Worm (Caenorhabditis elegans) whole organism, L2 larva: Measurements from ENCODE around the gene F52H2.1.

ENCODE experiments used
- C34F6.9 ChIP-seq: fragments of 150-350 bp; optimal IDR thresholded peaks from 2 replicates; lab custom pipeline; 2014; ENCODE audit warnings: missing biosample characterization, missing genetic modification characterization
- F13H6.1 ChIP-seq: sonication (generic microtip); optimal IDR thresholded peaks from 2 replicates; lab custom pipeline; 2016; ENCODE audit warnings: missing genetic modification characterization, missing compliant biosample characterization
- R02D3.7 ChIP-seq: fragments of 150-350 bp; optimal IDR thresholded peaks from 2 replicates; lab custom pipeline; 2014; ENCODE audit warnings: missing biosample characterization, missing genetic modification characterization
- Y55F3AM.14 ChIP-seq: fragments of 200-800 bp; sonication (Bioruptor generic); optimal IDR thresholded peaks from 2 replicates; lab custom pipeline; 2018; ENCODE audit warnings: mild to moderate bottlenecking, missing genetic modification characterization, missing compliant biosample characterization
- ZK546.5 ChIP-seq: sonication (generic microtip); optimal IDR thresholded peaks from 2 replicates; lab custom pipeline; 2017; ENCODE audit warnings: missing biosample characterization, missing genetic modification characterization
- alr-1 ChIP-seq: fragments of 150-350 bp; optimal IDR thresholded peaks from 2 replicates; lab custom pipeline; 2014; ENCODE audit warnings: missing biosample characterization, missing genetic modification characterization
- aly-2 ChIP-seq: fragments of 150-350 bp; optimal IDR thresholded peaks from 2 replicates; lab custom pipeline; 2014; ENCODE audit warnings: missing biosample characterization, missing genetic modification characterization
- blmp-1 ChIP-seq: sonication (generic microtip); optimal IDR thresholded peaks from 2 replicates; lab custom pipeline; 2017; ENCODE audit warnings: missing genetic modification characterization, mild to moderate bottlenecking, missing compliant biosample characterization, antibody characterized with exemption, moderate library complexity; ENCODE audit not compliant: insufficient read depth
- ceh-16 ChIP-seq: fragments of 150-350 bp; optimal IDR thresholded peaks from 2 replicates; lab custom pipeline; 2014; ENCODE audit warnings: missing biosample characterization, missing genetic modification characterization
- ceh-82 ChIP-seq: fragments of 150-350 bp; optimal IDR thresholded peaks from 2 replicates; lab custom pipeline; 2014; ENCODE audit warnings: missing biosample characterization, missing genetic modification characterization
- crh-2 ChIP-seq: sonication (generic microtip); optimal IDR thresholded peaks from 2 replicates; lab custom pipeline; 2017; ENCODE audit warnings: missing biosample characterization, missing genetic modification characterization
- dmd-4 ChIP-seq: sonication (generic microtip); optimal IDR thresholded peaks from 2 replicates; lab custom pipeline; 2017; ENCODE audit warnings: missing biosample characterization, missing genetic modification characterization
- egl-27 ChIP-seq: sonication (generic microtip); optimal IDR thresholded peaks from 3 replicates; lab custom pipeline; 2017; ENCODE audit warnings: missing biosample characterization, missing genetic modification reagents, missing genetic modification characterization
- elt-1 ChIP-seq: fragments of 150-350 bp; optimal IDR thresholded peaks from 2 replicates; lab custom pipeline; 2014; ENCODE audit warnings: missing biosample characterization, missing genetic modification characterization
- fos-1 ChIP-seq: fragments of 150-350 bp; optimal IDR thresholded peaks from 2 replicates; lab custom pipeline; 2014; ENCODE audit warnings: missing biosample characterization, missing genetic modification characterization
- gmeb-1 ChIP-seq: fragments of 150-350 bp; optimal IDR thresholded peaks from 2 replicates; lab custom pipeline; 2014; ENCODE audit warnings: missing biosample characterization, missing genetic modification characterization
- lin-13 ChIP-seq: fragments of 150-350 bp; optimal IDR thresholded peaks from 2 replicates; lab custom pipeline; 2014; ENCODE audit warnings: missing biosample characterization, missing genetic modification reagents, missing genetic modification characterization
- lsy-2 ChIP-seq, 2 experiments: fragments of 150-350 bp in 1 of 2; sonication (generic microtip) in 1 of 2; optimal IDR thresholded peaks; 2 replicates each; lab custom pipeline; 2014 to 2017; ENCODE audit warnings: missing biosample characterization in 2 of 2, missing genetic modification characterization in 2 of 2
- mab-5 ChIP-seq: fragments of 150-350 bp; optimal IDR thresholded peaks from 2 replicates; lab custom pipeline; 2014; ENCODE audit warnings: missing biosample characterization, missing genetic modification characterization
- mbf-1 ChIP-seq: sonication (generic microtip); optimal IDR thresholded peaks from 2 replicates; lab custom pipeline; 2017; ENCODE audit warnings: missing biosample characterization, missing genetic modification characterization
- mdl-1 ChIP-seq, 2 experiments: fragments of 150-350 bp in 1 of 2; sonication (generic microtip) in 1 of 2; optimal IDR thresholded peaks; 2 replicates each; lab custom pipeline; 2017; ENCODE audit warnings: missing biosample characterization in 2 of 2, missing genetic modification characterization in 2 of 2
- nhr-10 ChIP-seq: sonication (generic microtip); optimal IDR thresholded peaks from 2 replicates; lab custom pipeline; 2017; ENCODE audit warnings: missing biosample characterization, missing genetic modification characterization
- nhr-11 ChIP-seq: fragments of 150-350 bp; optimal IDR thresholded peaks from 2 replicates; lab custom pipeline; 2014; ENCODE audit warnings: missing biosample characterization, missing genetic modification characterization
- nhr-12 ChIP-seq: fragments of 150-350 bp; optimal IDR thresholded peaks from 2 replicates; lab custom pipeline; 2014; ENCODE audit warnings: missing biosample characterization, missing genetic modification characterization
- nhr-129 ChIP-seq: fragments of 150-350 bp; optimal IDR thresholded peaks from 2 replicates; lab custom pipeline; 2014; ENCODE audit warnings: missing biosample characterization, missing genetic modification characterization
- nhr-21 ChIP-seq: fragments of 150-350 bp; optimal IDR thresholded peaks from 2 replicates; lab custom pipeline; 2014; ENCODE audit warnings: missing biosample characterization, missing genetic modification characterization
- nhr-23 ChIP-seq: fragments of 150-350 bp; optimal IDR thresholded peaks from 2 replicates; lab custom pipeline; 2014; ENCODE audit warnings: missing biosample characterization, missing genetic modification reagents, missing genetic modification characterization
- nhr-237 ChIP-seq: fragments of 150-350 bp; optimal IDR thresholded peaks from 2 replicates; lab custom pipeline; 2014; ENCODE audit warnings: missing biosample characterization, missing genetic modification characterization
- nhr-25 ChIP-seq: fragments of 150-350 bp; sonication (generic microtip); optimal IDR thresholded peaks from 3 replicates; lab custom pipeline; 2014; ENCODE audit warnings: missing biosample characterization, missing genetic modification characterization
- nhr-6 ChIP-seq: fragments of 150-350 bp; optimal IDR thresholded peaks from 2 replicates; lab custom pipeline; 2014; ENCODE audit warnings: missing biosample characterization, missing genetic modification characterization
- nhr-77 ChIP-seq: fragments of 150-350 bp; optimal IDR thresholded peaks from 2 replicates; lab custom pipeline; 2014; ENCODE audit warnings: missing biosample characterization, missing genetic modification characterization
- peb-1 ChIP-seq: fragments of 150-350 bp; optimal IDR thresholded peaks from 2 replicates; lab custom pipeline; 2014; ENCODE audit warnings: missing biosample characterization, missing genetic modification characterization
- sem-4 ChIP-seq: fragments of 150-350 bp; optimal IDR thresholded peaks from 2 replicates; lab custom pipeline; 2014; ENCODE audit warnings: missing biosample characterization, missing genetic modification reagents, missing genetic modification characterization
- skn-1 ChIP-seq: sonication (generic microtip); optimal IDR thresholded peaks from 2 replicates; lab custom pipeline; 2017; ENCODE audit warnings: missing biosample characterization, missing genetic modification characterization
- sma-3 ChIP-seq: sonication (generic microtip); optimal IDR thresholded peaks from 2 replicates; lab custom pipeline; 2016; ENCODE audit warnings: missing genetic modification reagents, missing genetic modification characterization, missing compliant biosample characterization
- sma-9 ChIP-seq, 2 experiments: fragments of 150-350 bp in 1 of 2; sonication (generic microtip) in 1 of 2; optimal IDR thresholded peaks; 2 replicates each; lab custom pipeline; 2014 to 2016; ENCODE audit warnings: missing genetic modification characterization in 2 of 2, mild to moderate bottlenecking in 1 of 2, missing biosample characterization in 1 of 2, missing compliant biosample characterization in 1 of 2, missing genetic modification reagents in 1 of 2, moderate library complexity in 1 of 2
- snpc-4 ChIP-seq: fragments of 150-350 bp; optimal IDR thresholded peaks from 2 replicates; lab custom pipeline; 2014; ENCODE audit warnings: missing biosample characterization, missing genetic modification characterization
- unc-39 ChIP-seq: fragments of 150-350 bp; optimal IDR thresholded peaks from 2 replicates; lab custom pipeline; 2014; ENCODE audit warnings: missing biosample characterization, missing genetic modification characterization
- unc-55 ChIP-seq: fragments of 150-350 bp; sonication (generic microtip); optimal IDR thresholded peaks from 3 replicates; lab custom pipeline; 2014; ENCODE audit warnings: missing biosample characterization, missing genetic modification reagents, missing genetic modification characterization
- unc-62 ChIP-seq: fragments of 150-350 bp; optimal IDR thresholded peaks from 2 replicates; lab custom pipeline; 2014; ENCODE audit warnings: missing biosample characterization, missing genetic modification reagents, missing genetic modification characterization
- ztf-11 ChIP-seq: sonication (generic microtip); optimal IDR thresholded peaks from 2 replicates; lab custom pipeline; 2017; ENCODE audit warnings: missing biosample characterization, missing genetic modification characterization

F52H2.1 gene

DNA sequence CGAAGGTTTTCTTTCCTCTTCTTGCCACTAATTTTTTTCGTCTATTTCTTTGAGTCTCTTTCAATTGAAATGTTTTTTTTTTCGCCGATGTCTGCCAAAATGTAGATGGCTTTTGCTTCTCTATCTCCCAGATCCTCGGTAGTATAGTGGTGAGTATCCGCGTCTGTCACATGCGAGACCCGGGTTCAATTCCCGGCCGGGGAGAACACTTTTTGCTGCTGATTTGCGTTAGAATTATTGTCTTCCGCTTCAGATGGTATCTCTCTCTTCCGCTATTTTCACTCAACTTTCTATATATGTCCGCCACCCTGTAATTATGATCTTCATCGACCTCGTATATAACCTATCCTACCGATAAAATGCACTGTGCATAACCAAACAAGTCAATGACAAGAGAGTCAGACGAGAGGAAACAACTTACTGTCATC, 19.5 kb upstream of the F52H2.1 start (continued):
- peak; percentile 13 for TF ChIP-seq nhr-6
- TF ChIP-seq unc-62 (GFP tag; lab: Kevin White, UChicago), result no peak
- no peak for TF ChIP-seq nhr-23
- TF ChIP-seq mbf-1 (tag; lab: Kevin White, UChicago), result no peak
- TF ChIP-seq peb-1 (tag; lab: Kevin White, UChicago), result no peak
- peak; percentile 73 for TF ChIP-seq nhr-21
- TF ChIP-seq nhr-77, result no peak
- peak; percentile 56 for TF ChIP-seq Y55F3AM.14 (GFP tag; lab: Kevin White, UChicago)
- no peak for TF ChIP-seq snpc-4 (tag; lab: Kevin White, UChicago)
- peak; percentile 70 for TF ChIP-seq crh-2 (tag; lab: Kevin White, UChicago)
- TF ChIP-seq lin-13 (GFP tag; lab: Kevin White, UChicago), result peak; percentile 58
- TF ChIP-seq alr-1 (tag; lab: Kevin White, UChicago), result no peak
- TF ChIP-seq, all 48 proteins: peak for 22

DNA sequence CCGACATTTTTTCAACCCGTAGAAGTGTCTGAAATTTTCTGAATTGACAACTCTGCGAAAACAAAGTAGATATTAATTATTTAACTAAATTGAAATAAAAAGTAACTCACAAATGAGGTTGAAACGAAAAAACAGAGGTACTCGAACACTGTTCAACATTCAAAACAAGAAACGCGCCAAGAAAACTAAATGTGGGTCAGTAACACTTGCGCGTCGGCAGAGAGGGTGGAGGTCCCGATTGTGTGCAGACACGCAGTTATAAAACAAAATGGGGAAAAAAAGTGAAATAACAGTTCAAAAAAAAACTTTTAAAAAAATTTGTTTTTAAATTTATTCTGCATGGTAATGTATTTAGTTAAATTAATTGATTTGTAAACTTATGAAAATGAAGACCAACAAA, 13.5 kb upstream of the F52H2.1 start:
- TF ChIP-seq skn-1 (tag; lab: Kevin White, UChicago), result no peak
- TF ChIP-seq nhr-25 (tag; lab: Kevin White, UChicago), result peak; percentile 37
- TF ChIP-seq C34F6.9 (tag; lab: Kevin White, UChicago), result no peak
- TF ChIP-seq blmp-1, result no peak
- TF ChIP-seq lin-13 (GFP tag; lab: Kevin White, UChicago), result peak; percentile 48
- TF ChIP-seq nhr-12 (tag; lab: Kevin White, UChicago), result no peak
- no peak for TF ChIP-seq peb-1 (tag; lab: Kevin White, UChicago)
- TF ChIP-seq nhr-77, result no peak
- peak; percentile 30 for TF ChIP-seq F13H6.1
- no peak for TF ChIP-seq aly-2 (tag; lab: Kevin White, UChicago)
- TF ChIP-seq ceh-16, result no peak
- no peak for TF ChIP-seq nhr-6
- peak in 1 of 2 experiments; percentile 74 for TF ChIP-seq lsy-2 (tag; optimal IDR thresholded peaks at IDR 0.05; lab: Kevin White, UChicago)
- TF ChIP-seq nhr-21, result no peak
- TF ChIP-seq unc-55 (GFP tag; lab: Kevin White, UChicago), result no peak
- TF ChIP-seq fos-1 (tag; lab: Kevin White, UChicago), result no peak
- peak; percentile 51 for TF ChIP-seq egl-27 (tag; lab: Kevin White, UChicago)
- no peak for TF ChIP-seq R02D3.7 (tag; lab: Kevin White, UChicago)
- no peak for TF ChIP-seq mbf-1 (tag; lab: Kevin White, UChicago)
- no peak for TF ChIP-seq sma-9 (GFP tag; optimal IDR thresholded peaks at IDR 0.05; lab: Kevin White, UChicago)
- no peak for TF ChIP-seq sma-9 (tag; optimal IDR thresholded peaks at IDR 0.05; lab: Kevin White, UChicago)
- TF ChIP-seq snpc-4 (tag; lab: Kevin White, UChicago), result no peak
- TF ChIP-seq crh-2 (tag; lab: Kevin White, UChicago), result peak; percentile 20
- TF ChIP-seq nhr-129, result no peak
- no peak for TF ChIP-seq ZK546.5 (tag; lab: Kevin White, UChicago)
- no peak for TF ChIP-seq mab-5
- no peak for TF ChIP-seq nhr-237
- TF ChIP-seq sem-4 (tag; lab: Kevin White, UChicago), result peak; percentile 53
- no peak for TF ChIP-seq ztf-11
- no peak for TF ChIP-seq ceh-82 (tag; lab: Kevin White, UChicago)
- TF ChIP-seq nhr-11, result no peak
- TF ChIP-seq unc-62 (GFP tag; lab: Kevin White, UChicago), result no peak
- no peak for TF ChIP-seq gmeb-1 (tag; lab: Kevin White, UChicago)
- TF ChIP-seq dmd-4 (tag; lab: Kevin White, UChicago), result no peak
- no peak for TF ChIP-seq elt-1 (tag; lab: Kevin White, UChicago)
- no peak for TF ChIP-seq Y55F3AM.14 (GFP tag; lab: Kevin White, UChicago)
- no peak for TF ChIP-seq sma-3 (GFP tag; lab: Kevin White, UChicago)
- TF ChIP-seq mdl-1 (tag; optimal IDR thresholded peaks at IDR 0.05; lab: Kevin White, UChicago), result no peak
- TF ChIP-seq unc-39 (tag; lab: Kevin White, UChicago), result no peak
- TF ChIP-seq nhr-10 (tag; lab: Kevin White, UChicago), result no peak
- TF ChIP-seq alr-1 (tag; lab: Kevin White, UChicago), result no peak

DNA sequence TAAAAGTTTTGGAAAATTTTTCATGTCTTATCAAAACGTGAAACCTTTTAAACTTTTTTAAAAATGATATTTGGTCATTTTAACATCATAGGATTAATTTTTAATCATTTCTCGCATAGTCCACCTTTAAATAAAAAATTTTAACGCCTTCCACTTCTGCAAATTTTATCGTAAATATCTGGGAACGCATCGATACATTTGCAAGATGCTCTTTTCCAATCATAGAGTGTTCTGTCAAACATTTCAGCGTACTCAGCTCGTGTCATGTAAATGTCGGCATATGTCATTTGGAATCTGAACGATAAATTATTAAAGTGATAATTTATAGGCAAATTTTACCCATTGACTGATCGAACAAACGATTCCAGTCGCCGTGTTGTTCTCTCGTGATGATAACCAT, 12.9 kb upstream of the F52H2.1 start, which contains the start of gene F52H2.5:
Gene F52H2.5 (minus strand): TSS at position 101 of the 400 bp plus-strand sequence.
- TF ChIP-seq nhr-21, result no peak
- TF ChIP-seq, all 48 proteins: peak for 0
